Fruit fly (Drosophila melanogaster) whole organism, prepupa: Measurements from ENCODE around the gene Spase12.

Experiments used
- Blimp-1 ChIP-seq: fragments of 200-800 bp; sonication (Bioruptor generic); optimal IDR thresholded peaks from 3 replicates; lab custom pipeline; 2017; ENCODE audit warnings: missing biosample characterization, missing genetic modification characterization, mild to moderate bottlenecking, moderate library complexity, missing genetic modification reagents
- CG10631 ChIP-seq: fragments of 200-800 bp; sonication (Bioruptor generic); optimal IDR thresholded peaks from 2 replicates; lab custom pipeline; 2016; ENCODE audit warnings: missing biosample characterization, missing genetic modification characterization
- CG10669 ChIP-seq: fragments of 200-800 bp; sonication (Bioruptor generic); optimal IDR thresholded peaks from 3 replicates; lab custom pipeline; 2018; ENCODE audit warnings: missing biosample characterization, mild to moderate bottlenecking, missing genetic modification characterization, moderate library complexity
- CG11294 ChIP-seq: fragments of 200-800 bp; sonication (Bioruptor generic); IDR thresholded peaks from 2 replicates; pipeline ENCODE4 v1.3.6; 2022; ENCODE audit warnings: missing biosample characterization, missing genetic modification characterization
- CG11762 ChIP-seq: fragments of 200-800 bp; sonication (Bioruptor generic); optimal IDR thresholded peaks from 3 replicates; lab custom pipeline; 2016; ENCODE audit warnings: missing biosample characterization, missing genetic modification characterization; ENCODE audit not compliant: insufficient read depth
- CG15336 ChIP-seq: fragments of 200-800 bp; sonication (Bioruptor generic); IDR thresholded peaks from 2 replicates; pipeline ENCODE4 v1.3.6; 2022; ENCODE audit warnings: missing biosample characterization, missing genetic modification characterization
- CG1621 ChIP-seq: fragments of 200-800 bp; sonication (Bioruptor generic); optimal IDR thresholded peaks from 3 replicates; lab custom pipeline; 2018; ENCODE audit warnings: missing biosample characterization, mild to moderate bottlenecking, missing genetic modification characterization
- CG16779 ChIP-seq: fragments of 200-800 bp; sonication (Bioruptor generic); optimal IDR thresholded peaks from 3 replicates; lab custom pipeline; 2017; ENCODE audit warnings: missing biosample characterization, mild to moderate bottlenecking, missing genetic modification characterization
- CG3032 ChIP-seq: fragments of 200-800 bp; optimal IDR thresholded peaks from 2 replicates; lab custom pipeline; 2019; ENCODE audit warnings: missing biosample characterization, mild to moderate bottlenecking, missing genetic modification characterization, moderate library complexity
- CG31627 ChIP-seq: fragments of 200-800 bp; sonication (Bioruptor generic); optimal IDR thresholded peaks from 3 replicates; lab custom pipeline; 2016; ENCODE audit warnings: missing biosample characterization, missing genetic modification characterization
- CG32006 ChIP-seq: fragments of 200-800 bp; sonication (Bioruptor generic); optimal IDR thresholded peaks from 3 replicates; lab custom pipeline; 2017; ENCODE audit warnings: missing biosample characterization, mild to moderate bottlenecking, missing genetic modification characterization
- CG34406 ChIP-seq: fragments of 200-800 bp; sonication (Bioruptor generic); optimal IDR thresholded peaks from 3 replicates; lab custom pipeline; 2016; ENCODE audit warnings: missing biosample characterization, missing genetic modification characterization
- CG3919 ChIP-seq: fragments of 200-800 bp; sonication (Bioruptor generic); optimal IDR thresholded peaks from 3 replicates; lab custom pipeline; 2016; ENCODE audit warnings: missing biosample characterization, missing genetic modification characterization
- CG4318 ChIP-seq: fragments of 200-800 bp; sonication (Bioruptor generic); optimal IDR thresholded peaks from 3 replicates; lab custom pipeline; 2017; ENCODE audit warnings: missing biosample characterization, mild to moderate bottlenecking, missing genetic modification characterization
- CG6163 ChIP-seq: fragments of 200-800 bp; sonication (Bioruptor generic); IDR thresholded peaks from 3 replicates; pipeline ENCODE4 v1.3.6; 2022; ENCODE audit warnings: missing biosample characterization, missing genetic modification characterization
- CG6792 ChIP-seq: fragments of 200-800 bp; sonication (Bioruptor generic); optimal IDR thresholded peaks from 3 replicates; lab custom pipeline; 2016; ENCODE audit warnings: missing biosample characterization, missing genetic modification characterization
- CG6808 ChIP-seq: fragments of 200-800 bp; sonication (Bioruptor generic); optimal IDR thresholded peaks from 3 replicates; lab custom pipeline; 2017; ENCODE audit warnings: missing biosample characterization, missing genetic modification characterization, mild to moderate bottlenecking, moderate library complexity, missing genetic modification reagents
- CG6854 ChIP-seq: fragments of 200-800 bp; sonication (Bioruptor generic); optimal IDR thresholded peaks from 2 replicates; lab custom pipeline; 2017; ENCODE audit warnings: missing biosample characterization, mild to moderate bottlenecking, missing genetic modification characterization
- CG7368 ChIP-seq: fragments of 200-800 bp; sonication (Bioruptor generic); optimal IDR thresholded peaks from 3 replicates; lab custom pipeline; 2016; ENCODE audit warnings: missing biosample characterization, missing genetic modification characterization
- CG8119 ChIP-seq: fragments of 200-800 bp; sonication (Bioruptor generic); IDR thresholded peaks from 3 replicates; pipeline ENCODE4 v1.3.6; 2022; ENCODE audit warnings: missing biosample characterization, missing genetic modification characterization
- CG8319 ChIP-seq: fragments of 200-800 bp; sonication (Bioruptor generic); optimal IDR thresholded peaks from 3 replicates; lab custom pipeline; 2016; ENCODE audit warnings: missing biosample characterization, missing genetic modification characterization
- Eip75B ChIP-seq: fragments of 200-800 bp; sonication (Bioruptor generic); optimal IDR thresholded peaks from 3 replicates; lab custom pipeline; 2016; ENCODE audit warnings: missing biosample characterization, missing genetic modification characterization
- Eip78C ChIP-seq: fragments of 200-800 bp; sonication (Bioruptor generic); peaks from one replicate; lab custom pipeline; 2016; ENCODE audit warnings: missing biosample characterization, missing genetic modification characterization
- Eip93F ChIP-seq: fragments of 200-800 bp; sonication (Bioruptor generic); optimal IDR thresholded peaks from 2 replicates; lab custom pipeline; 2016; ENCODE audit warnings: missing biosample characterization, mild to moderate bottlenecking, missing genetic modification characterization
- Ets21C ChIP-seq: fragments of 200-800 bp; sonication (Bioruptor generic); optimal IDR thresholded peaks from 3 replicates; lab custom pipeline; 2016; ENCODE audit warnings: missing biosample characterization, missing genetic modification characterization
- Ets96B ChIP-seq: fragments of 200-800 bp; optimal IDR thresholded peaks from 2 replicates; lab custom pipeline; 2019; ENCODE audit warnings: missing biosample characterization, mild to moderate bottlenecking, missing genetic modification characterization, moderate library complexity
- Gug ChIP-seq: fragments of 200-800 bp; sonication (Bioruptor generic); IDR thresholded peaks from 2 replicates; pipeline ENCODE4 v1.3.6; 2022; ENCODE audit warnings: missing biosample characterization, missing genetic modification characterization
- Hr38 ChIP-seq: sonication (Bioruptor generic); optimal IDR thresholded peaks from 2 replicates; lab custom pipeline; 2016; ENCODE audit warnings: missing biosample characterization, missing genetic modification characterization
- Hr4 ChIP-seq: fragments of 200-800 bp; sonication (Bioruptor generic); optimal IDR thresholded peaks from 3 replicates; lab custom pipeline; 2016; ENCODE audit warnings: missing biosample characterization, missing genetic modification characterization
- Lpt ChIP-seq: fragments of 200-800 bp; sonication (Bioruptor generic); optimal IDR thresholded peaks from 3 replicates; lab custom pipeline; 2016; ENCODE audit warnings: missing biosample characterization, missing genetic modification characterization
- Met ChIP-seq: fragments of 200-800 bp; sonication (Bioruptor generic); optimal IDR thresholded peaks from 3 replicates; lab custom pipeline; 2016; ENCODE audit warnings: missing biosample characterization, missing genetic modification characterization
- Sox102F ChIP-seq: fragments of 200-800 bp; sonication (Bioruptor generic); optimal IDR thresholded peaks from 2 replicates; lab custom pipeline; 2016; ENCODE audit warnings: missing biosample characterization, mild to moderate bottlenecking, missing genetic modification characterization
- Sox15 ChIP-seq: fragments of 200-800 bp; sonication (Bioruptor generic); optimal IDR thresholded peaks from 3 replicates; lab custom pipeline; 2016; ENCODE audit warnings: missing biosample characterization, missing genetic modification characterization
- achi ChIP-seq: fragments of 200-800 bp; sonication (Bioruptor generic); optimal IDR thresholded peaks from 3 replicates; lab custom pipeline; 2016; ENCODE audit warnings: missing biosample characterization, missing genetic modification characterization
- acj6 ChIP-seq: fragments of 200-800 bp; sonication (Bioruptor generic); optimal IDR thresholded peaks from 3 replicates; lab custom pipeline; 2016; ENCODE audit warnings: missing biosample characterization, missing genetic modification characterization
- dac ChIP-seq: fragments of 200-800 bp; sonication (Bioruptor generic); optimal IDR thresholded peaks from 2 replicates; lab custom pipeline; 2017; ENCODE audit warnings: missing biosample characterization, mild to moderate bottlenecking, missing genetic modification characterization
- eg ChIP-seq: fragments of 200-800 bp; sonication (Bioruptor generic); IDR thresholded peaks from 3 replicates; pipeline ENCODE4 v1.3.6; 2022; ENCODE audit warnings: missing biosample characterization, missing genetic modification characterization
- esn ChIP-seq: fragments of 200-800 bp; sonication (Bioruptor generic); optimal IDR thresholded peaks from 2 replicates; lab custom pipeline; 2016; ENCODE audit warnings: missing biosample characterization, mild to moderate bottlenecking, missing genetic modification characterization, moderate library complexity
- fd59A ChIP-seq: fragments of 200-800 bp; sonication (Bioruptor generic); optimal IDR thresholded peaks from 2 replicates; lab custom pipeline; 2017; ENCODE audit warnings: missing biosample characterization, mild to moderate bottlenecking, missing genetic modification characterization, missing genetic modification reagents
- fkh ChIP-seq: fragments of 200-800 bp; sonication (Bioruptor generic); optimal IDR thresholded peaks from 3 replicates; lab custom pipeline; 2017; ENCODE audit warnings: missing biosample characterization, mild to moderate bottlenecking, missing genetic modification characterization, moderate library complexity
- lz ChIP-seq: fragments of 200-800 bp; sonication (Bioruptor generic); optimal IDR thresholded peaks from 3 replicates; lab custom pipeline; 2016; ENCODE audit warnings: missing biosample characterization, missing genetic modification characterization
- net ChIP-seq: fragments of 200-800 bp; sonication (Bioruptor generic); optimal IDR thresholded peaks from 3 replicates; lab custom pipeline; 2016; ENCODE audit warnings: missing biosample characterization, missing genetic modification characterization
- pdm3 ChIP-seq: fragments of 200-800 bp; sonication (Bioruptor generic); optimal IDR thresholded peaks from 3 replicates; lab custom pipeline; 2016; ENCODE audit warnings: missing biosample characterization, missing genetic modification characterization
- salr ChIP-seq, 2 experiments: fragments of 200-800 bp; sonication (Bioruptor generic); optimal IDR thresholded peaks; 3 replicates each; lab custom pipeline; 2016 to 2018; ENCODE audit warnings: missing biosample characterization in 2 of 2, missing genetic modification characterization in 2 of 2, mild to moderate bottlenecking in 1 of 2
- spab ChIP-seq: fragments of 200-800 bp; sonication (Bioruptor generic); optimal IDR thresholded peaks from 2 replicates; lab custom pipeline; 2017; ENCODE audit warnings: missing biosample characterization, mild to moderate bottlenecking, missing genetic modification characterization, missing genetic modification reagents
- svp ChIP-seq: fragments of 200-800 bp; sonication (Bioruptor generic); peaks from one replicate; lab custom pipeline; 2016; ENCODE audit warnings: missing biosample characterization, missing genetic modification characterization
- topi ChIP-seq: fragments of 200-800 bp; sonication (Bioruptor generic); optimal IDR thresholded peaks from 3 replicates; lab custom pipeline; 2016; ENCODE audit warnings: missing biosample characterization, missing genetic modification characterization
- vri ChIP-seq: fragments of 200-800 bp; sonication (Bioruptor generic); optimal IDR thresholded peaks from 3 replicates; lab custom pipeline; 2016; ENCODE audit warnings: missing biosample characterization, mild to moderate bottlenecking, missing genetic modification characterization

The Spase12 gene

dm6 chr3R:29461069-29461468, 29.9 kb downstream of the Spase12 start (continued):
- TF ChIP-seq CG6808 (GFP tag; lab: Kevin White, UChicago) (no peak), Met (GFP tag; lab: Kevin White, UChicago) (peak; percentile 54), CG3032 (tag; lab: Kevin White, UChicago) (no peak), CG10631 (peak; percentile 48), CG15336 (GFP tag; lab: Robert Waterston, UW) (0 out of 2 replicates have a peak, but pooled peaks have one; percentile 12), lz (GFP tag; lab: Kevin White, UChicago) (peak; percentile 48), Eip75B (peak; percentile 55), CG10669 (peak; percentile 23), acj6 (GFP tag; lab: Kevin White, UChicago) (no peak), fkh (no peak), fd59A (GFP tag; lab: Kevin White, UChicago) (no peak)

dm6 chr3R:29460225-29460927, 30.6 kb downstream of the Spase12 start:
- peak; percentile 46 for TF ChIP-seq Eip78C (GFP tag; lab: Kevin White, UChicago)
- TF ChIP-seq topi = no peak
- no peak for TF ChIP-seq fkh
- no peak for TF ChIP-seq Met (GFP tag; lab: Kevin White, UChicago)
- TF ChIP-seq CG11762 (GFP tag; lab: Kevin White, UChicago) = no peak
- TF ChIP-seq Gug (GFP tag; lab: Robert Waterston, UW) = peak; percentile 73
- peak; percentile 13 for TF ChIP-seq Hr4 (GFP tag; lab: Kevin White, UChicago)
- TF ChIP-seq CG4318 (GFP tag; lab: Kevin White, UChicago) = no peak
- no peak for TF ChIP-seq Ets21C (GFP tag; lab: Kevin White, UChicago)
- TF ChIP-seq acj6 (GFP tag; lab: Kevin White, UChicago) = peak; percentile 18
- no peak for TF ChIP-seq CG3919 (GFP tag; lab: Kevin White, UChicago)
- no peak for TF ChIP-seq CG1621 (tag; lab: Kevin White, UChicago)
- TF ChIP-seq CG7368 (GFP tag; lab: Kevin White, UChicago) = no peak
- peak; percentile 55 for TF ChIP-seq Ets96B (tag; lab: Kevin White, UChicago)
- peak; percentile 29 for TF ChIP-seq CG32006 (GFP tag; lab: Kevin White, UChicago)
- TF ChIP-seq CG8319 (GFP tag; lab: Kevin White, UChicago) = no peak
- TF ChIP-seq Hr38 = no peak
- TF ChIP-seq Blimp-1 (GFP tag; lab: Kevin White, UChicago) = no peak
- TF ChIP-seq CG11294 (GFP tag; lab: Robert Waterston, UW) = no peak
- TF ChIP-seq CG3032 (tag; lab: Kevin White, UChicago) = peak; percentile 78
- no peak for TF ChIP-seq Lpt (GFP tag; lab: Kevin White, UChicago)
- no peak for TF ChIP-seq Sox102F (GFP tag; lab: Kevin White, UChicago)
- TF ChIP-seq CG15336 (GFP tag; lab: Robert Waterston, UW) = 0 out of 2 replicates have a peak, but pooled peaks have one; percentile 16
- TF ChIP-seq CG34406 = no peak
- peak; percentile 0 for TF ChIP-seq achi (GFP tag; lab: Kevin White, UChicago)
- peak; percentile 30 for TF ChIP-seq Eip75B
- TF ChIP-seq svp = no peak
- peak; percentile 56 for TF ChIP-seq CG10631
- TF ChIP-seq salr (GFP tag; optimal IDR thresholded peaks at IDR 0.05; lab: Kevin White, UChicago) = no peak
- no peak for TF ChIP-seq dac (GFP tag; lab: Kevin White, UChicago)
- TF ChIP-seq fd59A (GFP tag; lab: Kevin White, UChicago) = peak; percentile 17
- TF ChIP-seq spab (GFP tag; lab: Kevin White, UChicago) = no peak
- peak; percentile 46; the same call in 1 of the 3 replicates for TF ChIP-seq CG6163 (GFP tag; lab: Robert Waterston, UW)
- peak; percentile 5 for TF ChIP-seq lz (GFP tag; lab: Kevin White, UChicago)
- TF ChIP-seq CG6854 (GFP tag; lab: Kevin White, UChicago) = no peak
- TF ChIP-seq esn (GFP tag; lab: Kevin White, UChicago) = peak; percentile 8
- TF ChIP-seq CG31627 = no peak
- TF ChIP-seq Eip93F (GFP tag; lab: Kevin White, UChicago) = no peak
- TF ChIP-seq CG6792 = peak; percentile 24
- TF ChIP-seq eg (GFP tag; lab: Robert Waterston, UW) = peak; percentile 22; the same call in 1 of the 3 replicates
- no peak for TF ChIP-seq Sox15 (GFP tag; lab: Kevin White, UChicago)
- TF ChIP-seq CG8119 = no peak
- TF ChIP-seq net = no peak
- TF ChIP-seq CG16779 (tag; lab: Kevin White, UChicago) = no peak
- TF ChIP-seq pdm3 (GFP tag; lab: Kevin White, UChicago) = no peak
- TF ChIP-seq vri (GFP tag; lab: Kevin White, UChicago) = no peak
